Fruit fly (Drosophila melanogaster) whole organism, pupa: Measurements from ENCODE around the gene gcm.

Source experiments
- CG15710 ChIP-seq: fragments of 200-800 bp; sonication (Bioruptor generic); optimal IDR thresholded peaks from 2 replicates; lab custom pipeline; 2018; ENCODE audit warnings: missing biosample characterization, mild to moderate bottlenecking, missing genetic modification characterization, moderate library complexity
- CG17806 ChIP-seq: fragments of 200-800 bp; sonication (Bioruptor generic); optimal IDR thresholded peaks from 2 replicates; lab custom pipeline; 2018; ENCODE audit warnings: missing biosample characterization, mild to moderate bottlenecking, missing genetic modification characterization, moderate library complexity
- CG32121 ChIP-seq: fragments of 200-800 bp; sonication (Bioruptor generic); IDR thresholded peaks from 2 replicates; pipeline ENCODE4 v1.3.6; 2022; ENCODE audit warnings: missing biosample characterization, missing genetic modification characterization
- CG34367 ChIP-seq: fragments of 200-800 bp; sonication (Bioruptor generic); optimal IDR thresholded peaks from 2 replicates; lab custom pipeline; 2018; ENCODE audit warnings: missing biosample characterization, mild to moderate bottlenecking, missing genetic modification characterization
- CG4496 ChIP-seq: fragments of 200-800 bp; sonication (Bioruptor generic); IDR thresholded peaks from 3 replicates; pipeline ENCODE4 v1.3.6; 2022; ENCODE audit warnings: missing biosample characterization, missing genetic modification characterization
- CG8301 ChIP-seq: fragments of 200-800 bp; sonication (Bioruptor generic); optimal IDR thresholded peaks from 2 replicates; lab custom pipeline; 2018; ENCODE audit warnings: missing biosample characterization, mild to moderate bottlenecking, missing genetic modification characterization
- EcR ChIP-seq: fragments of 200-800 bp; sonication (Bioruptor generic); optimal IDR thresholded peaks from 3 replicates; lab custom pipeline; 2019; ENCODE audit warnings: missing biosample characterization, missing genetic modification characterization, mild to moderate bottlenecking, moderate library complexity, missing genetic modification reagents
- Pif1A ChIP-seq: fragments of 200-800 bp; sonication (Bioruptor generic); optimal IDR thresholded peaks from 3 replicates; lab custom pipeline; 2016; ENCODE audit warnings: missing biosample characterization, missing genetic modification characterization
- Snoo ChIP-seq: fragments of 200-800 bp; sonication (Bioruptor generic); optimal IDR thresholded peaks from 3 replicates; lab custom pipeline; 2017; ENCODE audit warnings: missing biosample characterization, mild to moderate bottlenecking, missing genetic modification characterization, inconsistent platforms
- gl ChIP-seq: fragments of 200-800 bp; sonication (Bioruptor generic); optimal IDR thresholded peaks from 2 replicates; lab custom pipeline; 2018; ENCODE audit warnings: missing biosample characterization, mild to moderate bottlenecking, missing genetic modification characterization
- rn ChIP-seq: fragments of 200-800 bp; sonication (Bioruptor generic); IDR thresholded peaks from 2 replicates; pipeline ENCODE4 v1.3.6; 2022; ENCODE audit warnings: missing biosample characterization, missing genetic modification characterization

dm6 chr2L:9565387-9565786 lies 16.2 kb downstream of the gcm start, which contains the start of gene CG46468:
- TF ChIP-seq gl (tag; lab: Kevin White, UChicago) (no peak), CG32121 (peak; percentile 52), CG4496 (GFP tag; lab: Robert Waterston, UW) (no peak), Pif1A (GFP tag; lab: Kevin White, UChicago) (no peak), EcR (GFP tag; lab: Kevin White, UChicago) (no peak), CG15710 (tag; lab: Kevin White, UChicago) (no peak), Snoo (tag; lab: Kevin White, UChicago) (no peak), CG8301 (tag; lab: Kevin White, UChicago) (no peak), CG17806 (tag; lab: Kevin White, UChicago) (no peak), CG34367 (no peak), rn (GFP tag; lab: Robert Waterston, UW) (no peak)
